Worm (Caenorhabditis elegans) whole organism, L4 larva: ENCODE data around the gene F57G12.1.

Experiments used
- R02D3.7 ChIP-seq: fragments of 150-350 bp; sonication (generic microtip); optimal IDR thresholded peaks from 3 replicates; lab custom pipeline; 2014; ENCODE audit warnings: missing biosample characterization, missing genetic modification characterization
- Y48G9A.11 ChIP-seq: fragments of 200-800 bp; sonication (Bioruptor generic); IDR thresholded peaks from 2 replicates; pipeline ENCODE4 v1.3.6; 2022; ENCODE audit warnings: missing genetic modification reagents, missing genetic modification characterization, missing compliant biosample characterization
- aha-1 ChIP-seq: fragments of 150-350 bp; peaks from one replicate; lab custom pipeline; 2014; ENCODE audit warnings: missing biosample characterization, missing genetic modification characterization
- aly-2 ChIP-seq: sonication (generic microtip); optimal IDR thresholded peaks from 2 replicates; lab custom pipeline; 2018; ENCODE audit warnings: missing biosample characterization, missing genetic modification characterization
- attf-4 ChIP-seq: sonication (generic microtip); optimal IDR thresholded peaks from 3 replicates; lab custom pipeline; 2017; ENCODE audit warnings: missing biosample characterization, missing genetic modification characterization
- ceh-20 ChIP-seq: fragments of 200-800 bp; sonication (Bioruptor generic); IDR thresholded peaks from 2 replicates; pipeline ENCODE4 v1.3.6; 2022; ENCODE audit warnings: missing genetic modification reagents, missing genetic modification characterization, missing compliant biosample characterization
- ces-1 ChIP-seq: fragments of 150-350 bp; sonication (generic microtip); optimal IDR thresholded peaks from 4 replicates; lab custom pipeline; 2014; ENCODE audit warnings: missing biosample characterization, missing genetic modification reagents, missing genetic modification characterization
- cey-2 ChIP-seq: sonication (generic microtip); optimal IDR thresholded peaks from 3 replicates; lab custom pipeline; 2017; ENCODE audit warnings: missing genetic modification characterization, mild to moderate bottlenecking, missing compliant biosample characterization, antibody characterized with exemption, borderline replicate concordance; ENCODE audit not compliant: insufficient read depth
- daf-16 ChIP-seq, 3 experiments: sonication (generic microtip); optimal IDR thresholded peaks; 2 replicates each; lab custom pipeline; 2016 to 2017; ENCODE audit warnings: missing genetic modification characterization in 3 of 3, missing genetic modification reagents in 3 of 3, mild to moderate bottlenecking in 2 of 3, missing compliant biosample characterization in 2 of 3, missing biosample characterization in 1 of 3, moderate library complexity in 1 of 3
- dmd-6 ChIP-seq: fragments of 200-800 bp; sonication (Bioruptor generic); IDR thresholded peaks from 2 replicates; pipeline ENCODE4 v1.3.6; 2022; ENCODE audit warnings: missing genetic modification reagents, missing genetic modification characterization, missing compliant biosample characterization
- dmd-8 ChIP-seq: fragments of 200-800 bp; sonication (Bioruptor generic); IDR thresholded peaks from 2 replicates; pipeline ENCODE4 v1.3.6; 2022; ENCODE audit warnings: missing genetic modification characterization, missing compliant biosample characterization
- dmd-9 ChIP-seq: fragments of 200-800 bp; sonication (Bioruptor generic); IDR thresholded peaks from 2 replicates; pipeline ENCODE4 v1.3.6; 2022; ENCODE audit warnings: missing genetic modification reagents, missing genetic modification characterization, missing compliant biosample characterization
- duxl-1 ChIP-seq: sonication (generic microtip); optimal IDR thresholded peaks from 2 replicates; lab custom pipeline; 2016; ENCODE audit warnings: mild to moderate bottlenecking, missing genetic modification characterization, moderate library complexity, missing compliant biosample characterization; ENCODE audit not compliant: poor library complexity
- dve-1 ChIP-seq: sonication (generic microtip); optimal IDR thresholded peaks from 2 replicates; lab custom pipeline; 2017; ENCODE audit warnings: antibody characterized with exemption, mild to moderate bottlenecking, missing genetic modification characterization, missing compliant biosample characterization; ENCODE audit not compliant: insufficient read depth
- egl-27 ChIP-seq: sonication (generic microtip); optimal IDR thresholded peaks from 3 replicates; lab custom pipeline; 2017; ENCODE audit warnings: missing biosample characterization, missing genetic modification reagents, missing genetic modification characterization
- fkh-10 ChIP-seq: fragments of 150-350 bp; optimal IDR thresholded peaks from 2 replicates; lab custom pipeline; 2014; ENCODE audit warnings: missing biosample characterization, missing genetic modification reagents, missing genetic modification characterization
- hif-1 ChIP-seq, 2 experiments: sonication (generic microtip); optimal IDR thresholded peaks; 2 replicates each; lab custom pipeline; 2016 to 2017; ENCODE audit warnings: missing compliant biosample characterization in 2 of 2, missing genetic modification characterization in 2 of 2, missing genetic modification reagents in 2 of 2, missing genotype in 2 of 2, mild to moderate bottlenecking in 1 of 2
- hlh-11 ChIP-seq: fragments of 200-800 bp; sonication (Bioruptor generic); optimal IDR thresholded peaks from 2 replicates; lab custom pipeline; 2018; ENCODE audit warnings: mild to moderate bottlenecking, missing genetic modification characterization, missing compliant biosample characterization
- hlh-30 ChIP-seq: sonication (generic microtip); optimal IDR thresholded peaks from 2 replicates; lab custom pipeline; 2017; ENCODE audit warnings: antibody characterized with exemption, mild to moderate bottlenecking, missing genetic modification characterization, missing compliant biosample characterization; ENCODE audit not compliant: insufficient read depth
- lim-7 ChIP-seq: fragments of 200-800 bp; sonication (Bioruptor generic); IDR thresholded peaks from 2 replicates; pipeline ENCODE4 v1.3.6; 2022; ENCODE audit warnings: missing genetic modification characterization, missing compliant biosample characterization
- lin-15B ChIP-seq: fragments of 150-350 bp; sonication (generic microtip); optimal IDR thresholded peaks from 3 replicates; lab custom pipeline; 2014; ENCODE audit warnings: missing biosample characterization, missing genetic modification characterization
- lin-39 ChIP-seq: fragments of 150-350 bp; optimal IDR thresholded peaks from 2 replicates; lab custom pipeline; 2014; ENCODE audit warnings: missing biosample characterization, missing genetic modification reagents, missing genetic modification characterization
- lsy-2 ChIP-seq, 2 experiments: fragments of 150-350 bp in 1 of 2; sonication (generic microtip) in 1 of 2; optimal IDR thresholded peaks; 2 replicates each; lab custom pipeline; 2014 to 2017; ENCODE audit warnings: missing biosample characterization in 2 of 2, missing genetic modification characterization in 2 of 2
- madf-5 ChIP-seq, 2 experiments: fragments of 200-800 bp; sonication (Bioruptor generic); IDR thresholded peaks; 2 replicates each; pipeline ENCODE4 v1.3.6; 2022; ENCODE audit warnings: missing compliant biosample characterization in 2 of 2, missing genetic modification characterization in 2 of 2
- mxl-3 ChIP-seq: fragments of 200-800 bp; sonication (Bioruptor generic); optimal IDR thresholded peaks from 2 replicates; lab custom pipeline; 2018; ENCODE audit warnings: mild to moderate bottlenecking, missing genetic modification characterization, missing compliant biosample characterization
- nhr-237 ChIP-seq: sonication (generic microtip); optimal IDR thresholded peaks from 2 replicates; lab custom pipeline; 2017; ENCODE audit warnings: missing biosample characterization, missing genetic modification characterization
- nhr-28 ChIP-seq: fragments of 150-350 bp; optimal IDR thresholded peaks from 2 replicates; lab custom pipeline; 2014; ENCODE audit warnings: missing biosample characterization, missing genetic modification characterization
- nhr-48 ChIP-seq: sonication (generic microtip); optimal IDR thresholded peaks from 2 replicates; lab custom pipeline; 2016; ENCODE audit warnings: mild to moderate bottlenecking, missing genetic modification characterization, missing compliant biosample characterization
- pha-4 ChIP-seq, 2 experiments: fragments of 150-350 bp in 1 of 2; fragments of 200-800 bp in 1 of 2; sonication (Bioruptor generic) in 1 of 2; IDR thresholded peaks in 1 of 2; optimal IDR thresholded peaks in 1 of 2; 2 replicates each; pipeline versions ENCODE4 v1.3.6 to Lab custom; 2014 to 2022; ENCODE audit warnings: missing genetic modification characterization in 2 of 2, missing genetic modification reagents in 2 of 2, missing biosample characterization in 1 of 2, missing compliant biosample characterization in 1 of 2
- php-3 ChIP-seq: fragments of 200-800 bp; sonication (Bioruptor generic); IDR thresholded peaks from 2 replicates; pipeline ENCODE4 v1.3.6; 2022; ENCODE audit warnings: missing genetic modification reagents, missing genetic modification characterization, missing compliant biosample characterization
- pqm-1 ChIP-seq: sonication (generic microtip); optimal IDR thresholded peaks from 2 replicates; lab custom pipeline; 2017; ENCODE audit warnings: missing biosample characterization, missing genetic modification characterization
- rbr-2 ChIP-seq: sonication (generic microtip); optimal IDR thresholded peaks from 2 replicates; lab custom pipeline; 2016; ENCODE audit warnings: missing genotype, missing genetic modification characterization, missing compliant biosample characterization
- snpc-4 ChIP-seq: fragments of 150-350 bp; optimal IDR thresholded peaks from 2 replicates; lab custom pipeline; 2014; ENCODE audit warnings: missing biosample characterization, missing genetic modification characterization
- tra-1 ChIP-seq: fragments of 200-800 bp; sonication (Bioruptor generic); IDR thresholded peaks from 2 replicates; pipeline ENCODE4 v1.3.6; 2022; ENCODE audit warnings: missing genetic modification reagents, missing genetic modification characterization, missing compliant biosample characterization
- unc-62 ChIP-seq, 3 experiments: fragments of 150-350 bp in 1 of 3; sonication (generic microtip); optimal IDR thresholded peaks in 2 of 3; peaks in 1 of 3; 1 replicate in 1 of 3; 2 replicates in 2 of 3; lab custom pipeline; 2014 to 2017; ENCODE audit warnings: missing biosample characterization in 3 of 3, missing genetic modification characterization in 3 of 3, missing genetic modification reagents in 3 of 3, missing genotype in 1 of 3
- zag-1 ChIP-seq: fragments of 150-350 bp; optimal IDR thresholded peaks from 2 replicates; lab custom pipeline; 2014; ENCODE audit warnings: missing biosample characterization, missing genetic modification characterization
- zip-11 ChIP-seq: fragments of 200-800 bp; sonication (Bioruptor generic); IDR thresholded peaks from 2 replicates; pipeline ENCODE4 v1.3.6; 2022; ENCODE audit warnings: missing genetic modification characterization, missing compliant biosample characterization
- ztf-11 ChIP-seq: fragments of 150-350 bp; optimal IDR thresholded peaks from 2 replicates; lab custom pipeline; 2014; ENCODE audit warnings: missing biosample characterization, missing genetic modification characterization

F57G12.1 gene

ce11 chrX:12188280-12189071 is 17.0 kb upstream of the F57G12.1 start:
- TF ChIP-seq hlh-30 (peak; percentile 31), hlh-11 (peak; percentile 46), rbr-2 (tag; lab: Kevin White, UChicago) (no peak), php-3 (GFP tag; lab: Robert Waterston, UW) (peak; percentile 52; the same call in 1 of the 2 replicates), Y48G9A.11 (GFP tag; lab: Robert Waterston, UW) (no peak), dve-1 (tag; lab: Kevin White, UChicago) (peak; percentile 15), unc-62 (GFP tag; optimal IDR thresholded peaks at IDR 0.05 in 1 of 2; lab: Kevin White, UChicago) (peak in 1 of 2 experiments; percentile 58), unc-62 (tag; optimal IDR thresholded peaks at IDR 0.05; lab: Kevin White, UChicago) (no peak), dmd-6 (GFP tag; lab: Robert Waterston, UW) (peak; percentile 29; the same call in 1 of the 2 replicates), nhr-48 (tag; lab: Kevin White, UChicago) (peak; percentile 93), R02D3.7 (tag; lab: Kevin White, UChicago) (no peak), daf-16 (GFP tag; optimal IDR thresholded peaks at IDR 0.05; lab: Kevin White, UChicago) (no peak), daf-16 (tag; optimal IDR thresholded peaks at IDR 0.05; lab: Kevin White, UChicago) (peak; percentile 52), pqm-1 (tag; lab: Kevin White, UChicago) (peak; percentile 30), zip-11 (GFP tag; lab: Robert Waterston, UW) (no peak), nhr-28 (peak; percentile 5), duxl-1 (tag; lab: Kevin White, UChicago) (no peak), attf-4 (tag; lab: Kevin White, UChicago) (no peak)

ce11 chrX:12186592-12186991 is 15.1 kb upstream of the F57G12.1 start:
- TF ChIP-seq mxl-3 (GFP tag; lab: Kevin White, UChicago) (no peak), aha-1 (tag; lab: Kevin White, UChicago) (peak; percentile 92)

ce11 chrX:12185847-12186559 is 14.5 kb upstream of the F57G12.1 start:
- TF ChIP-seq nhr-48 (tag; lab: Kevin White, UChicago) (peak; percentile 75), lin-15B (tag; lab: Kevin White, UChicago) (no peak), hlh-30 (peak; percentile 76), unc-62 (GFP tag; optimal IDR thresholded peaks at IDR 0.05 in 1 of 2; lab: Kevin White, UChicago) (peak in 1 of 2 experiments; percentile 1), unc-62 (tag; optimal IDR thresholded peaks at IDR 0.05; lab: Kevin White, UChicago) (no peak), ceh-20 (peak; percentile 50; the same call in 1 of the 2 replicates), lsy-2 (tag; optimal IDR thresholded peaks at IDR 0.05; lab: Kevin White, UChicago) (peak in 1 of 2 experiments; percentile 9), tra-1 (GFP tag; lab: Robert Waterston, UW) (0 out of 2 replicates have a peak, but pooled peaks have one; percentile 5), pha-4 (GFP tag; IDR thresholded peaks at IDR 0.05; lab: Robert Waterston, UW) (no peak), pha-4 (tag; optimal IDR thresholded peaks at IDR 0.05; lab: Kevin White, UChicago) (no peak), aha-1 (tag; lab: Kevin White, UChicago) (peak; percentile 1), dmd-6 (GFP tag; lab: Robert Waterston, UW) (peak; percentile 33), hif-1 (tag; optimal IDR thresholded peaks at IDR 0.05; lab: Kevin White, UChicago) (peak in 1 of 2 experiments; percentile 23), egl-27 (no peak), hlh-11 (peak; percentile 87)

ce11 chrX:12184393-12184792 is 12.9 kb upstream of the F57G12.1 start:
- TF ChIP-seq aly-2: no peak
- no peak for TF ChIP-seq unc-62 (GFP tag; optimal IDR thresholded peaks at IDR 0.05 in 1 of 2; lab: Kevin White, UChicago)
- no peak for TF ChIP-seq unc-62 (tag; optimal IDR thresholded peaks at IDR 0.05; lab: Kevin White, UChicago)
- TF ChIP-seq dmd-8 (GFP tag; lab: Robert Waterston, UW): no peak
- TF ChIP-seq ztf-11 (tag; lab: Kevin White, UChicago): no peak
- peak; percentile 27 for TF ChIP-seq fkh-10 (GFP tag; lab: Kevin White, UChicago)
- no peak for TF ChIP-seq nhr-237 (tag; lab: Kevin White, UChicago)
- no peak for TF ChIP-seq zag-1
- TF ChIP-seq ces-1 (GFP tag; lab: Kevin White, UChicago): peak; percentile 73
- no peak for TF ChIP-seq lin-39
- TF ChIP-seq dmd-9: no peak
- TF ChIP-seq lsy-2 (tag; optimal IDR thresholded peaks at IDR 0.05; lab: Kevin White, UChicago): peak in 1 of 2 experiments; percentile 13
- TF ChIP-seq snpc-4 (tag; lab: Kevin White, UChicago): no peak
- TF ChIP-seq madf-5 (GFP tag; IDR thresholded peaks at IDR 0.05; lab: Robert Waterston, UW): no peak
- no peak for TF ChIP-seq cey-2 (tag; lab: Kevin White, UChicago)
- TF ChIP-seq lim-7 (GFP tag; lab: Robert Waterston, UW): no peak
- no peak for TF ChIP-seq nhr-48 (tag; lab: Kevin White, UChicago)
- TF ChIP-seq, all 104 proteins: peak for 3
